Worm (Caenorhabditis elegans): ENCODE results near the gene sgn-1.
A peak's percentile ranks its signal among the peaks of the same experiment; 100 is the strongest.

sgn-1 gene

ce11 chrII:8747246-8747938 lies 36.1 kb downstream of the sgn-1 start (continued):
- no peak for TF ChIP-seq F39B2.1 (GFP tag; IDR thresholded peaks at IDR 0.05)
- TF ChIP-seq die-1 (tag; optimal IDR thresholded peaks at IDR 0.05) = peak; percentile 40
- peak; percentile 36; the same call in 1 of the 2 replicates for TF ChIP-seq ceh-58 (GFP tag; IDR thresholded peaks at IDR 0.05)
- no peak for TF ChIP-seq dpff-1 (tag; optimal IDR thresholded peaks at IDR 0.05)
- no peak for TF ChIP-seq hlh-12 (tag; optimal IDR thresholded peaks at IDR 0.05)
- TF ChIP-seq somi-1 (GFP tag; optimal IDR thresholded peaks at IDR 0.05) = peak; percentile 82
- no peak for TF ChIP-seq Y67H2A.10 (GFP tag; conservative IDR thresholded peaks at IDR 0.05)
- peak; percentile 70 for TF ChIP-seq attf-5 (GFP tag; optimal IDR thresholded peaks at IDR 0.05)
- peak; percentile 70 for TF ChIP-seq zfh-2 (GFP tag; conservative IDR thresholded peaks at IDR 0.05)
- peak; percentile 32; the same call in 1 of the 2 replicates for TF ChIP-seq madf-6 (GFP tag; IDR thresholded peaks at IDR 0.05)
- peak; percentile 5 for TF ChIP-seq dpl-1 (GFP tag; optimal IDR thresholded peaks at IDR 0.05)
- 0 out of 2 replicates have a peak, but pooled peaks have one; percentile 10 for TF ChIP-seq egl-44 (GFP tag; IDR thresholded peaks at IDR 0.05)
- peak; percentile 85 for TF ChIP-seq F52B5.7 (tag; optimal IDR thresholded peaks at IDR 0.05)
- peak; percentile 12 for TF ChIP-seq mel-28 (tag; optimal IDR thresholded peaks at IDR 0.05; ENCODE audit: borderline replicate concordance)
- TF ChIP-seq F55B11.4 (tag; optimal IDR thresholded peaks at IDR 0.05; ENCODE audit: borderline replicate concordance, insufficient read depth) = no peak
- no peak for TF ChIP-seq ceh-91 (GFP tag; IDR thresholded peaks at IDR 0.05)
- TF ChIP-seq nhr-120 (GFP tag; IDR thresholded peaks at IDR 0.05) = no peak
- no peak for TF ChIP-seq F49E8.2 (tag; optimal IDR thresholded peaks at IDR 0.05; ENCODE audit: insufficient read depth)
- TF ChIP-seq attf-6 (GFP tag; IDR thresholded peaks at IDR 0.05) = no peak
- no peak for TF ChIP-seq C17E4.6 (GFP tag; IDR thresholded peaks at IDR 0.05)
- peak; percentile 77 for TF ChIP-seq ztf-3 (GFP tag; optimal IDR thresholded peaks at IDR 0.05)
- no peak for TF ChIP-seq snpc-4 (GFP tag; optimal IDR thresholded peaks at IDR 0.05)
- TF ChIP-seq snpc-4 (tag; optimal IDR thresholded peaks at IDR 0.05) = peak in 1 of 4 experiments; percentile 25
- no peak for TF ChIP-seq hsf-1 (GFP tag; IDR thresholded peaks at IDR 0.05)
- TF ChIP-seq ztf-25 (GFP tag; IDR thresholded peaks at IDR 0.05) = peak; percentile 50; the same call in 1 of the 2 replicates
- no peak for TF ChIP-seq F57C9.4 (tag; optimal IDR thresholded peaks at IDR 0.05)
- no peak for TF ChIP-seq fkh-3 (tag; optimal IDR thresholded peaks at IDR 0.05)
- TF ChIP-seq ceh-100 (GFP tag; IDR thresholded peaks at IDR 0.05) = peak; percentile 20; the same call in 1 of the 2 replicates
- no peak for TF ChIP-seq ceh-27 (GFP tag; optimal IDR thresholded peaks at IDR 0.05)
- peak; percentile 50 for TF ChIP-seq C06A6.2 (GFP tag; conservative IDR thresholded peaks at IDR 0.05)
- TF ChIP-seq sptf-2 (GFP tag; optimal IDR thresholded peaks at IDR 0.05) = no peak
- TF ChIP-seq B0019.2 (GFP tag; conservative IDR thresholded peaks at IDR 0.05) = no peak
- TF ChIP-seq ztf-6 (GFP tag; IDR thresholded peaks at IDR 0.05) = no peak
- no peak for TF ChIP-seq nfya-1 (tag; optimal IDR thresholded peaks at IDR 0.05; ENCODE audit: borderline replicate concordance, insufficient read depth)
- TF ChIP-seq cebp-1 (GFP tag; IDR thresholded peaks at IDR 0.05) = peak; percentile 51; the same call in 1 of the 2 replicates
- TF ChIP-seq cebp-1 (tag; optimal IDR thresholded peaks at IDR 0.05) = peak; percentile 86

- TF ChIP-seq die-1 (tag; optimal IDR thresholded peaks at IDR 0.05) (peak; percentile 13), pbrm-1 (GFP tag; IDR thresholded peaks at IDR 0.05) (no peak; the same call in 1 of the 2 replicates), sptf-2 (GFP tag; optimal IDR thresholded peaks at IDR 0.05) (no peak), lsl-1 (GFP tag; optimal IDR thresholded peaks at IDR 0.05) (no peak), dox-1 (GFP tag; IDR thresholded peaks at IDR 0.05) (peak; percentile 52; the same call in 1 of the 2 replicates), C17E4.6 (GFP tag; IDR thresholded peaks at IDR 0.05) (no peak), ztf-22 (GFP tag; optimal IDR thresholded peaks at IDR 0.05) (no peak), F37B4.10 (GFP tag; IDR thresholded peaks at IDR 0.05) (0 out of 2 replicates have a peak, but pooled peaks have one; percentile 48), dpl-1 (GFP tag; optimal IDR thresholded peaks at IDR 0.05) (no peak), ceh-27 (GFP tag; optimal IDR thresholded peaks at IDR 0.05) (no peak), bed-2 (GFP tag; IDR thresholded peaks at IDR 0.05) (no peak), let-607 (tag; optimal IDR thresholded peaks at IDR 0.05) (peak in 1 of 2 experiments; percentile 51), attf-5 (GFP tag; optimal IDR thresholded peaks at IDR 0.05) (peak; percentile 29), somi-1 (GFP tag; optimal IDR thresholded peaks at IDR 0.05) (no peak), hrde-1 (tag; optimal IDR thresholded peaks at IDR 0.05; ENCODE audit: borderline replicate concordance) (no peak), egl-44 (GFP tag; IDR thresholded peaks at IDR 0.05) (0 out of 2 replicates have a peak, but pooled peaks have one; percentile 16), let-526 (GFP tag; IDR thresholded peaks at IDR 0.05) (peak; percentile 44; the same call in 1 of the 2 replicates), F52B5.7 (tag; optimal IDR thresholded peaks at IDR 0.05) (peak; percentile 24), Y95B8A.8 (GFP tag; IDR thresholded peaks at IDR 0.05) (peak; percentile 59; the same call in 1 of the 2 replicates)
These were observed 37.1 kb downstream of the sgn-1 start for ce11 chrII:8746298-8746775.
